Worm (Caenorhabditis elegans) whole organism, L4 larva: ENCODE measurements around the gene pgp-11.

Experiments used
- R02D3.7 ChIP-seq: fragments of 150-350 bp; sonication (generic microtip); optimal IDR thresholded peaks from 3 replicates; lab custom pipeline; 2014; ENCODE audit warnings: missing biosample characterization, missing genetic modification characterization
- T20F7.1 ChIP-seq: fragments of 200-800 bp; sonication (Bioruptor generic); optimal IDR thresholded peaks from 2 replicates; lab custom pipeline; 2018; ENCODE audit warnings: mild to moderate bottlenecking, missing genetic modification characterization, missing compliant biosample characterization
- egl-27 ChIP-seq: sonication (generic microtip); optimal IDR thresholded peaks from 3 replicates; lab custom pipeline; 2017; ENCODE audit warnings: missing biosample characterization, missing genetic modification reagents, missing genetic modification characterization
- lin-15B ChIP-seq: fragments of 150-350 bp; sonication (generic microtip); optimal IDR thresholded peaks from 3 replicates; lab custom pipeline; 2014; ENCODE audit warnings: missing biosample characterization, missing genetic modification characterization
- mxl-2 ChIP-seq: fragments of 200-800 bp; sonication (Bioruptor generic); conservative IDR thresholded peaks from 2 replicates; pipeline ENCODE4 v1.3.6; 2022; ENCODE audit warnings: missing genetic modification reagents, missing genetic modification characterization, missing compliant biosample characterization
- nhr-77 ChIP-seq: fragments of 150-350 bp; optimal IDR thresholded peaks from 2 replicates; lab custom pipeline; 2014; ENCODE audit warnings: missing biosample characterization, missing genetic modification characterization
- pqm-1 ChIP-seq: sonication (generic microtip); optimal IDR thresholded peaks from 2 replicates; lab custom pipeline; 2017; ENCODE audit warnings: missing biosample characterization, missing genetic modification characterization
- saeg-2 ChIP-seq: fragments of 200-800 bp; sonication (Bioruptor generic); IDR thresholded peaks from 2 replicates; pipeline ENCODE4 v1.3.6; 2022; ENCODE audit warnings: missing genetic modification reagents, missing genetic modification characterization, missing compliant biosample characterization
- snpc-4 ChIP-seq: fragments of 150-350 bp; optimal IDR thresholded peaks from 2 replicates; lab custom pipeline; 2014; ENCODE audit warnings: missing biosample characterization, missing genetic modification characterization
- spr-1 ChIP-seq: sonication (generic microtip); optimal IDR thresholded peaks from 2 replicates; lab custom pipeline; 2016; ENCODE audit warnings: mild to moderate bottlenecking, missing genetic modification characterization, missing compliant biosample characterization
- unc-130 ChIP-seq: sonication (generic microtip); optimal IDR thresholded peaks from 2 replicates; lab custom pipeline; 2016; ENCODE audit warnings: missing genetic modification reagents, missing genetic modification characterization, missing compliant biosample characterization
- zag-1 ChIP-seq: fragments of 150-350 bp; optimal IDR thresholded peaks from 2 replicates; lab custom pipeline; 2014; ENCODE audit warnings: missing biosample characterization, missing genetic modification characterization

ce11 chrII:7955548-7955947, 48.5 kb downstream of the pgp-11 start:
- TF ChIP-seq saeg-2 (GFP tag; lab: Robert Waterston, UW) (no peak), zag-1 (no peak), spr-1 (no peak), R02D3.7 (tag; lab: Kevin White, UChicago) (no peak), lin-15B (tag; lab: Kevin White, UChicago) (no peak), pqm-1 (tag; lab: Kevin White, UChicago) (no peak), unc-130 (GFP tag; lab: Kevin White, UChicago) (no peak), mxl-2 (GFP tag; lab: Robert Waterston, UW) (no peak), nhr-77 (tag; lab: Kevin White, UChicago) (no peak), snpc-4 (tag; lab: Kevin White, UChicago) (no peak), T20F7.1 (no peak), egl-27 (tag; lab: Kevin White, UChicago) (no peak)
